Worm (Caenorhabditis elegans) whole organism, mixed stage, embryonic: ENCODE data around the gene Y53F4B.39.
A peak's percentile ranks its signal among the peaks of the same experiment; 100 is the strongest.

Experiments
- M03D4.4 ChIP-seq: sonication (generic microtip); optimal IDR thresholded peaks from 2 replicates; lab custom pipeline; 2017; ENCODE audit warnings: mild to moderate bottlenecking, missing genetic modification characterization, missing compliant biosample characterization
- bed-3 ChIP-seq: fragments of 200-800 bp; sonication (Bioruptor generic); optimal IDR thresholded peaks from 3 replicates; lab custom pipeline; 2018; ENCODE audit warnings: mild to moderate bottlenecking, missing genetic modification characterization, moderate library complexity, missing compliant biosample characterization
- blmp-1 ChIP-seq: fragments of 150-350 bp; optimal IDR thresholded peaks from 2 replicates; lab custom pipeline; 2014; ENCODE audit warnings: missing biosample characterization, missing genetic modification characterization
- ceh-39 ChIP-seq: fragments of 150-350 bp; optimal IDR thresholded peaks from 2 replicates; lab custom pipeline; 2014; ENCODE audit warnings: missing biosample characterization, missing genetic modification characterization
- ceh-43 ChIP-seq: fragments of 200-800 bp; sonication (Bioruptor generic); optimal IDR thresholded peaks from 2 replicates; lab custom pipeline; 2018; ENCODE audit warnings: mild to moderate bottlenecking, missing genetic modification characterization, moderate library complexity, missing compliant biosample characterization
- ceh-83 ChIP-seq: fragments of 200-800 bp; sonication (Bioruptor generic); optimal IDR thresholded peaks from 2 replicates; lab custom pipeline; 2018; ENCODE audit warnings: mild to moderate bottlenecking, missing genetic modification characterization, missing compliant biosample characterization
- ces-1 ChIP-seq: fragments of 150-350 bp; optimal IDR thresholded peaks from 2 replicates; lab custom pipeline; 2014; ENCODE audit warnings: missing biosample characterization, missing genetic modification reagents, missing genetic modification characterization
- cnd-1 ChIP-seq: fragments of 200-800 bp; sonication (Bioruptor generic); optimal IDR thresholded peaks from 2 replicates; lab custom pipeline; 2018; ENCODE audit warnings: mild to moderate bottlenecking, missing genetic modification characterization, missing compliant biosample characterization
- drap-1 ChIP-seq: fragments of 200-800 bp; sonication (Bioruptor generic); optimal IDR thresholded peaks from 3 replicates; lab custom pipeline; 2018; ENCODE audit warnings: mild to moderate bottlenecking, missing genetic modification characterization, missing compliant biosample characterization
- elt-1 ChIP-seq: sonication (generic microtip); optimal IDR thresholded peaks from 2 replicates; lab custom pipeline; 2017; ENCODE audit warnings: missing genetic modification characterization, mild to moderate bottlenecking, missing compliant biosample characterization, antibody characterized with exemption, moderate library complexity, borderline replicate concordance; ENCODE audit not compliant: insufficient read depth
- elt-3 ChIP-seq: fragments of 150-350 bp; optimal IDR thresholded peaks from 2 replicates; lab custom pipeline; 2014; ENCODE audit warnings: missing biosample characterization, missing genetic modification characterization
- flh-1 ChIP-seq: fragments of 200-800 bp; sonication (Bioruptor generic); optimal IDR thresholded peaks from 2 replicates; lab custom pipeline; 2018; ENCODE audit warnings: mild to moderate bottlenecking, missing genetic modification characterization, moderate library complexity, missing compliant biosample characterization
- ham-2 ChIP-seq: fragments of 200-800 bp; sonication (Bioruptor generic); optimal IDR thresholded peaks from 2 replicates; lab custom pipeline; 2018; ENCODE audit warnings: mild to moderate bottlenecking, missing genetic modification characterization, missing compliant biosample characterization
- hlh-1 ChIP-seq: fragments of 150-350 bp; optimal IDR thresholded peaks from 2 replicates; lab custom pipeline; 2014; ENCODE audit warnings: missing biosample characterization, missing genetic modification reagents, missing genetic modification characterization
- lin-13 ChIP-seq: fragments of 150-350 bp; optimal IDR thresholded peaks from 2 replicates; lab custom pipeline; 2014; ENCODE audit warnings: missing biosample characterization, missing genetic modification characterization
- lin-32 ChIP-seq: fragments of 200-800 bp; sonication (Bioruptor generic); optimal IDR thresholded peaks from 2 replicates; lab custom pipeline; 2018; ENCODE audit warnings: mild to moderate bottlenecking, missing genetic modification characterization, missing compliant biosample characterization
- lsy-2 ChIP-seq: fragments of 150-350 bp; optimal IDR thresholded peaks from 2 replicates; lab custom pipeline; 2014; ENCODE audit warnings: missing biosample characterization, missing genetic modification characterization
- mab-5 ChIP-seq: fragments of 150-350 bp; optimal IDR thresholded peaks from 2 replicates; lab custom pipeline; 2014; ENCODE audit warnings: missing biosample characterization, missing genetic modification characterization
- mep-1 ChIP-seq: fragments of 150-350 bp; optimal IDR thresholded peaks from 2 replicates; lab custom pipeline; 2017; ENCODE audit warnings: missing biosample characterization, missing genetic modification reagents, missing genetic modification characterization, inconsistent platforms
- mls-2 ChIP-seq: sonication (generic microtip); optimal IDR thresholded peaks from 2 replicates; lab custom pipeline; 2016; ENCODE audit warnings: mild to moderate bottlenecking, missing genetic modification characterization, moderate library complexity, missing compliant biosample characterization
- nhr-12 ChIP-seq: fragments of 150-350 bp; optimal IDR thresholded peaks from 2 replicates; lab custom pipeline; 2014; ENCODE audit warnings: missing biosample characterization, missing genetic modification characterization
- nhr-2 ChIP-seq: fragments of 150-350 bp; optimal IDR thresholded peaks from 2 replicates; lab custom pipeline; 2014; ENCODE audit warnings: missing biosample characterization, missing genetic modification characterization
- nhr-237 ChIP-seq: fragments of 150-350 bp; optimal IDR thresholded peaks from 2 replicates; lab custom pipeline; 2014; ENCODE audit warnings: missing biosample characterization, missing genetic modification characterization
- nhr-28 ChIP-seq: fragments of 150-350 bp; optimal IDR thresholded peaks from 2 replicates; lab custom pipeline; 2014; ENCODE audit warnings: missing biosample characterization, missing genetic modification characterization
- nhr-76 ChIP-seq: sonication (generic microtip); optimal IDR thresholded peaks from 2 replicates; lab custom pipeline; 2017; ENCODE audit warnings: missing biosample characterization, missing genetic modification characterization
- pha-4 ChIP-seq: fragments of 150-350 bp; optimal IDR thresholded peaks from 2 replicates; lab custom pipeline; 2018; ENCODE audit warnings: missing biosample characterization, missing genetic modification reagents, missing genetic modification characterization
- sem-2 ChIP-seq: fragments of 200-800 bp; sonication (Bioruptor generic); optimal IDR thresholded peaks from 2 replicates; lab custom pipeline; 2018; ENCODE audit warnings: mild to moderate bottlenecking, missing genetic modification characterization, missing compliant biosample characterization
- snpc-4 ChIP-seq: fragments of 150-350 bp; optimal IDR thresholded peaks from 2 replicates; lab custom pipeline; 2014; ENCODE audit warnings: missing biosample characterization, missing genetic modification characterization
- sptf-1 ChIP-seq: sonication (generic microtip); optimal IDR thresholded peaks from 2 replicates; lab custom pipeline; 2017; ENCODE audit warnings: mild to moderate bottlenecking, missing genetic modification characterization, moderate library complexity, missing compliant biosample characterization
- tbx-8 ChIP-seq: fragments of 200-800 bp; sonication (Bioruptor generic); optimal IDR thresholded peaks from 2 replicates; lab custom pipeline; 2018; ENCODE audit warnings: mild to moderate bottlenecking, missing genetic modification characterization, moderate library complexity, missing compliant biosample characterization
- unc-120 ChIP-seq: sonication (generic microtip); optimal IDR thresholded peaks from 2 replicates; lab custom pipeline; 2017; ENCODE audit warnings: missing genetic modification characterization, missing compliant biosample characterization; ENCODE audit not compliant: poor library complexity, severe bottlenecking
- unc-39 ChIP-seq: fragments of 150-350 bp; optimal IDR thresholded peaks from 2 replicates; lab custom pipeline; 2014; ENCODE audit warnings: missing biosample characterization, missing genetic modification characterization
- unc-62 ChIP-seq: fragments of 150-350 bp; optimal IDR thresholded peaks from 2 replicates; lab custom pipeline; 2014; ENCODE audit warnings: missing biosample characterization, missing genetic modification reagents, missing genetic modification characterization
- zip-8 ChIP-seq: fragments of 150-350 bp; optimal IDR thresholded peaks from 2 replicates; lab custom pipeline; 2014; ENCODE audit warnings: missing biosample characterization, missing genetic modification characterization
- ztf-11 ChIP-seq: fragments of 150-350 bp; optimal IDR thresholded peaks from 2 replicates; lab custom pipeline; 2014; ENCODE audit warnings: missing biosample characterization, missing genetic modification characterization

Y53F4B.39 gene

ce11 chrII:15080535-15080934, 29.4 kb upstream of the Y53F4B.39 start:
- TF ChIP-seq ces-1 (GFP tag; lab: Kevin White, UChicago), result peak; percentile 58
- peak; percentile 8 for TF ChIP-seq mls-2 (tag; lab: Kevin White, UChicago)
- no peak for TF ChIP-seq snpc-4 (tag; lab: Kevin White, UChicago)
- no peak for TF ChIP-seq unc-120 (tag; lab: Kevin White, UChicago)
- TF ChIP-seq drap-1, result no peak
- TF ChIP-seq ceh-83 (GFP tag; lab: Kevin White, UChicago), result no peak
- TF ChIP-seq M03D4.4 (tag; lab: Kevin White, UChicago), result no peak
- no peak for TF ChIP-seq bed-3 (GFP tag; lab: Kevin White, UChicago)
- TF ChIP-seq nhr-237 (tag; lab: Kevin White, UChicago), result no peak
- no peak for TF ChIP-seq flh-1 (GFP tag; lab: Kevin White, UChicago)
- TF ChIP-seq ztf-11 (tag; lab: Kevin White, UChicago), result no peak
- TF ChIP-seq cnd-1 (tag; lab: Kevin White, UChicago), result no peak
- TF ChIP-seq ceh-39 (tag; lab: Kevin White, UChicago), result no peak
- peak; percentile 52 for TF ChIP-seq sptf-1 (tag; lab: Kevin White, UChicago)
- no peak for TF ChIP-seq zip-8 (tag; lab: Kevin White, UChicago)
- TF ChIP-seq nhr-12 (tag; lab: Kevin White, UChicago), result no peak
- no peak for TF ChIP-seq ceh-43 (GFP tag; lab: Kevin White, UChicago)
- no peak for TF ChIP-seq ham-2 (GFP tag; lab: Kevin White, UChicago)
- no peak for TF ChIP-seq unc-62 (GFP tag; lab: Kevin White, UChicago)
- no peak for TF ChIP-seq elt-3
- TF ChIP-seq mep-1 (tag; lab: Kevin White, UChicago), result no peak
- no peak for TF ChIP-seq lin-32
- TF ChIP-seq sem-2 (GFP tag; lab: Kevin White, UChicago), result no peak

- no peak for TF ChIP-seq mls-2 (tag; lab: Kevin White, UChicago)
- TF ChIP-seq bed-3 (GFP tag; lab: Kevin White, UChicago), result no peak
- TF ChIP-seq ham-2 (GFP tag; lab: Kevin White, UChicago), result no peak
- TF ChIP-seq nhr-12 (tag; lab: Kevin White, UChicago), result no peak
- TF ChIP-seq, all 35 proteins: peak for 0
Measured at ce11 chrII:15084170-15084569, 25.8 kb upstream of the Y53F4B.39 start, which contains the start of gene Y53F4B.20. Y53F4B.20 (plus strand) TSS chrII:15084470.

ce11 chrII:15089086-15089895, 20.7 kb upstream of the Y53F4B.39 start:
- no peak for TF ChIP-seq sptf-1 (tag; lab: Kevin White, UChicago)
- TF ChIP-seq blmp-1 (tag; lab: Kevin White, UChicago), result no peak
- no peak for TF ChIP-seq unc-39
- no peak for TF ChIP-seq ceh-43 (GFP tag; lab: Kevin White, UChicago)
- TF ChIP-seq nhr-28, result no peak
- TF ChIP-seq nhr-2 (tag; lab: Kevin White, UChicago), result no peak
- TF ChIP-seq elt-3, result no peak
- no peak for TF ChIP-seq ztf-11 (tag; lab: Kevin White, UChicago)
- TF ChIP-seq lin-32, result no peak
- no peak for TF ChIP-seq hlh-1
- TF ChIP-seq tbx-8, result no peak
- no peak for TF ChIP-seq cnd-1 (tag; lab: Kevin White, UChicago)
- TF ChIP-seq unc-62 (GFP tag; lab: Kevin White, UChicago), result no peak
- TF ChIP-seq drap-1, result no peak
- no peak for TF ChIP-seq bed-3 (GFP tag; lab: Kevin White, UChicago)
- TF ChIP-seq mls-2 (tag; lab: Kevin White, UChicago), result no peak
- no peak for TF ChIP-seq flh-1 (GFP tag; lab: Kevin White, UChicago)
- peak; percentile 5 for TF ChIP-seq M03D4.4 (tag; lab: Kevin White, UChicago)
- no peak for TF ChIP-seq pha-4 (tag; lab: Kevin White, UChicago)
- TF ChIP-seq ceh-83 (GFP tag; lab: Kevin White, UChicago), result peak; percentile 45
- TF ChIP-seq mep-1 (tag; lab: Kevin White, UChicago), result no peak
- no peak for TF ChIP-seq unc-120 (tag; lab: Kevin White, UChicago)
- peak; percentile 34 for TF ChIP-seq ces-1 (GFP tag; lab: Kevin White, UChicago)
- TF ChIP-seq snpc-4 (tag; lab: Kevin White, UChicago), result no peak
- no peak for TF ChIP-seq lin-13 (tag; lab: Kevin White, UChicago)
- TF ChIP-seq nhr-237 (tag; lab: Kevin White, UChicago), result peak; percentile 15
- no peak for TF ChIP-seq elt-1
- TF ChIP-seq zip-8 (tag; lab: Kevin White, UChicago), result no peak
- no peak for TF ChIP-seq nhr-12 (tag; lab: Kevin White, UChicago)
- TF ChIP-seq ham-2 (GFP tag; lab: Kevin White, UChicago), result no peak
- TF ChIP-seq sem-2 (GFP tag; lab: Kevin White, UChicago), result no peak
- TF ChIP-seq mab-5 (tag; lab: Kevin White, UChicago), result no peak
- TF ChIP-seq ceh-39 (tag; lab: Kevin White, UChicago), result no peak
- TF ChIP-seq lsy-2 (tag; lab: Kevin White, UChicago), result no peak
- no peak for TF ChIP-seq nhr-76 (tag; lab: Kevin White, UChicago)
